Fruit fly (Drosophila melanogaster): ENCODE data around the gene CG12091.
A peak's percentile ranks its signal among the peaks of the same experiment; 100 is the strongest.

Gene CG12091

DNA sequence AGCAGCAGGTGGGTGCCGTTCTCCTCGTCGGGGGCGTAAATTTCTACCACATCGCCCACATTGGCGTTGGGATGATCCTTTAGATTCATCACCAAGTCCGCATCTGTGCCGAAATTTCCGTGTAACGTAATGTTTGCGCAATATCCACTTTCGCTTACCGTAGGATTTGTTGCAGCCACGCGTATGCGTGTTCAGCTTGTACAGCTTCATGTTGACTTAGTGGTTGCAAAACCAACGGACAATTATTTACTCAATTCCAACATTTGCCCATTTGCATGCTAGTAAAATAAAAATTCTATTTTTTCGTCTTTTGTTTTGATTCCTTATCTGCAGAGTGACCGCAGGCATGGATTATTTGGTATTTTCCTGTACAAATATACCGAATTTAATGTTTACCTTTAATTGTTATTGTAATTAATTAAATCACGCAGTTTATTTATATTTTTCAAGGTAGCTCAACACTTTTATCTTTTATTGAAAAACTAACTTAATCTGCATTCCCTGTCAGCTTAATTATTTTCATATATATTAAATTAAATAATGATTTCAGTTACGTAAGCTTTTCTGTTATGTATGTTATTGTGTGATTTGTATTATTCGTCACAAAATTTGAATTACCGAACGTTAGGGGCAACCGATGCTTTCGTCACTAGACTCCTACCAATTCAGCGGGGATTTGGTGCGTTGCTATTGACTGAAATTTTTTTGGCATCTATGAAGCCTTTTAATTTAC lies 2.8 kb downstream of the CG12091 start, which contains the start of gene Iml1 (continued):
- TF ChIP-seq cato (GFP tag; optimal IDR thresholded peaks at IDR 0.05; ENCODE audit: borderline replicate concordance) (no peak), Camta (GFP tag; optimal IDR thresholded peaks at IDR 0.05) (no peak), sob (GFP tag; IDR thresholded peaks at IDR 0.05) (peak; percentile 63), CG10267 (tag; optimal IDR thresholded peaks at IDR 0.05) (peak; percentile 47), Fer2 (tag; optimal IDR thresholded peaks at IDR 0.05) (no peak), HLH4C (GFP tag; IDR thresholded peaks at IDR 0.05; ENCODE audit: partially characterized antibody) (no peak), Gug (GFP tag; IDR thresholded peaks at IDR 0.05) (peak; percentile 78), aop (GFP tag; IDR thresholded peaks at IDR 0.05) (no peak), CG12219 (GFP tag; optimal IDR thresholded peaks at IDR 0.05) (no peak), ham (GFP tag; IDR thresholded peaks at IDR 0.05) (no peak), bsh (GFP tag; optimal IDR thresholded peaks at IDR 0.05) (no peak), CG9437 (GFP tag; optimal IDR thresholded peaks at IDR 0.05) (peak; percentile 83), CG34376 (GFP tag; optimal IDR thresholded peaks at IDR 0.05) (no peak), CHES-1-like (GFP tag; optimal IDR thresholded peaks at IDR 0.05) (no peak), klu (GFP tag; IDR thresholded peaks at IDR 0.05) (peak; percentile 27), CG2120 (GFP tag; optimal IDR thresholded peaks at IDR 0.05) (no peak), Dll (GFP tag; IDR thresholded peaks at IDR 0.05; ENCODE audit: partially characterized antibody) (no peak), CG11723 (GFP tag; optimal IDR thresholded peaks at IDR 0.05) (no peak), CG1603 (tag; optimal IDR thresholded peaks at IDR 0.05) (no peak), Hmx (GFP tag; optimal IDR thresholded peaks at IDR 0.05) (no peak), NfI (GFP tag; optimal IDR thresholded peaks at IDR 0.05) (peak; percentile 17), dan (GFP tag; IDR thresholded peaks at IDR 0.05) (no peak), BEAF-32 (GFP tag; optimal IDR thresholded peaks at IDR 0.05) (no peak), Antp (GFP tag; optimal IDR thresholded peaks at IDR 0.05) (peak; percentile 40), tll (GFP tag; optimal IDR thresholded peaks at IDR 0.05) (no peak), CG14050 (GFP tag; IDR thresholded peaks at IDR 0.05) (no peak), CG4282 (GFP tag; optimal IDR thresholded peaks at IDR 0.05) (no peak), tin (GFP tag; optimal IDR thresholded peaks at IDR 0.05) (peak; percentile 28), kay (GFP tag; optimal IDR thresholded peaks at IDR 0.05) (no peak), run (tag; optimal IDR thresholded peaks at IDR 0.05) (no peak), abd-A (tag; optimal IDR thresholded peaks at IDR 0.05) (no peak), CG4328 (GFP tag; optimal IDR thresholded peaks at IDR 0.05) (no peak), hbn (GFP tag; IDR thresholded peaks at IDR 0.05; ENCODE audit: partially characterized antibody) (no peak), CG6175 (GFP tag; IDR thresholded peaks at IDR 0.05) (no peak), Atf-2 (GFP tag; optimal IDR thresholded peaks at IDR 0.05) (no peak), CG11085 (GFP tag; IDR thresholded peaks at IDR 0.05) (0 out of 2 replicates have a peak, but pooled peaks have one; percentile 20), CG6254 (GFP tag; optimal IDR thresholded peaks at IDR 0.05) (peak; percentile 68), CG13287 (GFP tag; IDR thresholded peaks at IDR 0.05; ENCODE audit: partially characterized antibody) (peak; percentile 25; the same call in 1 of the 2 replicates), odd (GFP tag; optimal IDR thresholded peaks at IDR 0.05) (no peak), CG2202 (tag; optimal IDR thresholded peaks at IDR 0.05) (no peak), lmd (GFP tag; IDR thresholded peaks at IDR 0.05) (peak; percentile 63; the same call in 1 of the 2 replicates), usp (GFP tag; optimal IDR thresholded peaks at IDR 0.05) (no peak), CG7786 (GFP tag; optimal IDR thresholded peaks at IDR 0.05) (no peak), p53 (GFP tag; optimal IDR thresholded peaks at IDR 0.05) (no peak), CG17829 (tag; optimal IDR thresholded peaks at IDR 0.05) (peak; percentile 58), wdn (GFP tag; IDR thresholded peaks at IDR 0.05) (no peak), eve (GFP tag; optimal IDR thresholded peaks at IDR 0.05) (no peak), CkIIα-i1 (GFP tag; IDR thresholded peaks at IDR 0.05) (no peak), CG32772 (GFP tag; IDR thresholded peaks at IDR 0.05) (peak; percentile 49), da (GFP tag; optimal IDR thresholded peaks at IDR 0.05) (no peak)
